Worm (Caenorhabditis elegans): ENCODE measurements around the gene str-13.

- TF ChIP-seq F55B11.4 (tag; optimal IDR thresholded peaks at IDR 0.05; ENCODE audit: borderline replicate concordance, insufficient read depth) (no peak), hsf-1 (GFP tag; IDR thresholded peaks at IDR 0.05) (no peak), sea-2 (GFP tag; IDR thresholded peaks at IDR 0.05) (no peak), snpc-4 (GFP tag; optimal IDR thresholded peaks at IDR 0.05) (no peak), snpc-4 (tag; optimal IDR thresholded peaks at IDR 0.05) (peak in 1 of 4 experiments; percentile 51), unc-62 (GFP tag; optimal IDR thresholded peaks at IDR 0.05) (no peak), C06A6.2 (GFP tag; conservative IDR thresholded peaks at IDR 0.05) (no peak), bed-1 (GFP tag; IDR thresholded peaks at IDR 0.05) (no peak), madf-8 (GFP tag; conservative IDR thresholded peaks at IDR 0.05) (no peak), Y53G8AR.9 (GFP tag; conservative IDR thresholded peaks at IDR 0.05) (no peak), dpl-1 (GFP tag; optimal IDR thresholded peaks at IDR 0.05) (no peak), ceh-40 (GFP tag; IDR thresholded peaks at IDR 0.05) (no peak), ztf-22 (GFP tag; optimal IDR thresholded peaks at IDR 0.05) (no peak), F57C9.4 (tag; optimal IDR thresholded peaks at IDR 0.05) (no peak)
Measured at ce11 chrV:2718688-2719185, 8.3 kb downstream of the str-13 start, which contains the start of gene srt-29.
